Worm (Caenorhabditis elegans) whole organism, L3 larva: ENCODE results near the gene F09G8.5.

ENCODE experiments used
- R02D3.7 ChIP-seq: fragments of 150-350 bp; optimal IDR thresholded peaks from 2 replicates; lab custom pipeline; 2014; ENCODE audit warnings: missing biosample characterization, missing genetic modification characterization
- ZK546.5 ChIP-seq: sonication (generic microtip); optimal IDR thresholded peaks from 2 replicates; lab custom pipeline; 2017; ENCODE audit warnings: missing biosample characterization, missing genetic modification characterization
- aly-2 ChIP-seq: fragments of 150-350 bp; optimal IDR thresholded peaks from 2 replicates; lab custom pipeline; 2014; ENCODE audit warnings: missing biosample characterization, missing genetic modification characterization
- ama-1 ChIP-seq: fragments of 150-350 bp; optimal IDR thresholded peaks from 2 replicates; lab custom pipeline; 2018
- ceh-16 ChIP-seq: sonication (generic microtip); optimal IDR thresholded peaks from 2 replicates; lab custom pipeline; 2017; ENCODE audit warnings: missing biosample characterization, missing genetic modification characterization
- ceh-28 ChIP-seq: fragments of 150-350 bp; optimal IDR thresholded peaks from 2 replicates; lab custom pipeline; 2014; ENCODE audit warnings: missing biosample characterization, missing genetic modification reagents, missing genetic modification characterization
- ceh-82 ChIP-seq: fragments of 150-350 bp; optimal IDR thresholded peaks from 2 replicates; lab custom pipeline; 2014; ENCODE audit warnings: missing biosample characterization, missing genetic modification characterization
- egl-27 ChIP-seq: sonication (generic microtip); optimal IDR thresholded peaks from 4 replicates; lab custom pipeline; 2017; ENCODE audit warnings: missing biosample characterization, missing genetic modification reagents, missing genetic modification characterization
- egl-5 ChIP-seq: fragments of 150-350 bp; optimal IDR thresholded peaks from 2 replicates; lab custom pipeline; 2017; ENCODE audit warnings: missing biosample characterization, missing genetic modification reagents, missing genetic modification characterization, inconsistent platforms
- elt-1 ChIP-seq: fragments of 150-350 bp; optimal IDR thresholded peaks from 2 replicates; lab custom pipeline; 2014; ENCODE audit warnings: missing biosample characterization, missing genetic modification characterization
- elt-2 ChIP-seq: sonication (generic microtip); optimal IDR thresholded peaks from 2 replicates; lab custom pipeline; 2016; ENCODE audit warnings: missing genetic modification reagents, mild to moderate bottlenecking, missing genetic modification characterization, missing compliant biosample characterization
- elt-3 ChIP-seq, 3 experiments: fragments of 150-350 bp in 1 of 3; sonication (generic microtip) in 2 of 3; optimal IDR thresholded peaks; 2 replicates in 2 of 3; 4 replicates in 1 of 3; lab custom pipeline; 2014 to 2017; ENCODE audit warnings: missing biosample characterization in 3 of 3, missing genetic modification characterization in 3 of 3
- eor-1 ChIP-seq, 2 experiments: fragments of 150-350 bp; optimal IDR thresholded peaks; 2 replicates each; lab custom pipeline; 2014 to 2018; ENCODE audit warnings: missing biosample characterization in 2 of 2, missing genetic modification characterization in 2 of 2
- fkh-2 ChIP-seq: fragments of 150-350 bp; optimal IDR thresholded peaks from 2 replicates; lab custom pipeline; 2014; ENCODE audit warnings: missing biosample characterization, missing genetic modification reagents, missing genetic modification characterization
- fos-1 ChIP-seq: fragments of 150-350 bp; optimal IDR thresholded peaks from 2 replicates; lab custom pipeline; 2014; ENCODE audit warnings: missing biosample characterization, missing genetic modification characterization
- jun-1 ChIP-seq: fragments of 150-350 bp; optimal IDR thresholded peaks from 2 replicates; lab custom pipeline; 2014; ENCODE audit warnings: missing biosample characterization, missing genetic modification reagents, missing genetic modification characterization
- lin-15B ChIP-seq: fragments of 150-350 bp; optimal IDR thresholded peaks from 2 replicates; lab custom pipeline; 2014; ENCODE audit warnings: missing biosample characterization, missing genetic modification characterization
- lsy-12 ChIP-seq: sonication (generic microtip); optimal IDR thresholded peaks from 2 replicates; lab custom pipeline; 2016; ENCODE audit warnings: mild to moderate bottlenecking, missing genetic modification characterization, missing compliant biosample characterization
- mdl-1 ChIP-seq: fragments of 150-350 bp; optimal IDR thresholded peaks from 2 replicates; lab custom pipeline; 2014; ENCODE audit warnings: missing biosample characterization, missing genetic modification characterization
- mml-1 ChIP-seq: fragments of 150-350 bp; sonication (generic microtip); optimal IDR thresholded peaks from 3 replicates; lab custom pipeline; 2014; ENCODE audit warnings: missing biosample characterization, missing genetic modification characterization
- nfya-1 ChIP-seq: sonication (generic microtip); optimal IDR thresholded peaks from 2 replicates; lab custom pipeline; 2017; ENCODE audit warnings: missing genetic modification characterization, mild to moderate bottlenecking, missing compliant biosample characterization, antibody characterized with exemption, moderate library complexity; ENCODE audit not compliant: insufficient read depth
- nhr-12 ChIP-seq: fragments of 150-350 bp; optimal IDR thresholded peaks from 2 replicates; lab custom pipeline; 2014; ENCODE audit warnings: missing biosample characterization, missing genetic modification characterization
- nhr-23 ChIP-seq: fragments of 150-350 bp; optimal IDR thresholded peaks from 2 replicates; lab custom pipeline; 2014; ENCODE audit warnings: missing biosample characterization, missing genetic modification reagents, missing genetic modification characterization
- nhr-237 ChIP-seq: fragments of 150-350 bp; optimal IDR thresholded peaks from 2 replicates; lab custom pipeline; 2014; ENCODE audit warnings: missing biosample characterization, missing genetic modification characterization
- nhr-25 ChIP-seq: sonication (generic microtip); optimal IDR thresholded peaks from 2 replicates; lab custom pipeline; 2017; ENCODE audit warnings: missing biosample characterization, missing genetic modification characterization
- nhr-28 ChIP-seq: fragments of 150-350 bp; optimal IDR thresholded peaks from 2 replicates; lab custom pipeline; 2014; ENCODE audit warnings: missing biosample characterization, missing genetic modification characterization
- nhr-43 ChIP-seq: sonication (generic microtip); optimal IDR thresholded peaks from 2 replicates; lab custom pipeline; 2016; ENCODE audit warnings: mild to moderate bottlenecking, missing genetic modification characterization, missing compliant biosample characterization; ENCODE audit not compliant: poor library complexity, severe bottlenecking
- nhr-67 ChIP-seq: fragments of 150-350 bp; optimal IDR thresholded peaks from 2 replicates; lab custom pipeline; 2014; ENCODE audit warnings: missing biosample characterization, missing genetic modification characterization
- nhr-76 ChIP-seq: fragments of 150-350 bp; sonication (generic microtip); optimal IDR thresholded peaks from 5 replicates; lab custom pipeline; 2014; ENCODE audit warnings: missing biosample characterization, missing genetic modification characterization
- nhr-77 ChIP-seq: fragments of 150-350 bp; optimal IDR thresholded peaks from 2 replicates; lab custom pipeline; 2014; ENCODE audit warnings: missing biosample characterization, missing genetic modification characterization
- pha-4 ChIP-seq: fragments of 150-350 bp; optimal IDR thresholded peaks from 2 replicates; lab custom pipeline; 2014; ENCODE audit warnings: missing biosample characterization, missing genetic modification reagents, missing genetic modification characterization
- pqm-1 ChIP-seq: fragments of 150-350 bp; optimal IDR thresholded peaks from 2 replicates; lab custom pipeline; 2017; ENCODE audit warnings: missing biosample characterization, missing genetic modification characterization, inconsistent platforms
- sea-2 ChIP-seq: fragments of 150-350 bp; sonication (generic microtip); optimal IDR thresholded peaks from 4 replicates; lab custom pipeline; 2014; ENCODE audit warnings: missing biosample characterization, missing genetic modification reagents, missing genetic modification characterization
- skn-1 ChIP-seq: fragments of 150-350 bp; optimal IDR thresholded peaks from 2 replicates; lab custom pipeline; 2014; ENCODE audit warnings: missing biosample characterization, missing genetic modification characterization
- snpc-4 ChIP-seq: fragments of 150-350 bp; optimal IDR thresholded peaks from 2 replicates; lab custom pipeline; 2014; ENCODE audit warnings: missing biosample characterization, missing genetic modification characterization
- tbx-2 ChIP-seq: sonication (generic microtip); optimal IDR thresholded peaks from 2 replicates; lab custom pipeline; 2016; ENCODE audit warnings: mild to moderate bottlenecking, missing genetic modification characterization, missing compliant biosample characterization
- unc-39 ChIP-seq: sonication (generic microtip); optimal IDR thresholded peaks from 4 replicates; lab custom pipeline; 2017; ENCODE audit warnings: missing biosample characterization, missing genetic modification characterization
- unc-62 ChIP-seq: fragments of 150-350 bp; sonication (generic microtip); optimal IDR thresholded peaks from 4 replicates; lab custom pipeline; 2014; ENCODE audit warnings: missing biosample characterization, missing genetic modification reagents, missing genetic modification characterization
- zag-1 ChIP-seq: fragments of 150-350 bp; optimal IDR thresholded peaks from 2 replicates; lab custom pipeline; 2014; ENCODE audit warnings: missing biosample characterization, missing genetic modification characterization
- ztf-4 ChIP-seq: fragments of 150-350 bp; optimal IDR thresholded peaks from 2 replicates; lab custom pipeline; 2014; ENCODE audit warnings: missing biosample characterization, missing genetic modification characterization

F09G8.5 gene

ce11 chrIII:8235358-8235757 lies 19.4 kb upstream of the F09G8.5 start, which contains the start of gene C02F5.14:
C02F5.14 (minus strand) TSS chrIII:8235514.
- TF ChIP-seq nhr-23 (tag; lab: Kevin White, UChicago) (peak; percentile 4), egl-5 (no peak)

- no peak for TF ChIP-seq nhr-77 (tag; lab: Kevin White, UChicago)
- no peak for TF ChIP-seq ZK546.5 (tag; lab: Kevin White, UChicago)
- TF ChIP-seq unc-39 (tag; lab: Kevin White, UChicago), result no peak
- no peak for TF ChIP-seq zag-1 (tag; lab: Kevin White, UChicago)
- TF ChIP-seq nhr-43 (tag; lab: Kevin White, UChicago), result no peak
- no peak for TF ChIP-seq tbx-2 (tag; lab: Kevin White, UChicago)
- TF ChIP-seq skn-1 (tag; lab: Kevin White, UChicago), result no peak
- TF ChIP-seq fos-1 (tag; lab: Kevin White, UChicago), result no peak
- no peak for TF ChIP-seq nhr-76 (tag; lab: Kevin White, UChicago)
- no peak for TF ChIP-seq elt-1 (tag; lab: Kevin White, UChicago)
- TF ChIP-seq fkh-2 (tag; lab: Kevin White, UChicago), result no peak
- TF ChIP-seq ceh-82, result no peak
Observed at ce11 chrIII:8235880-8236279, 18.9 kb upstream of the F09G8.5 start, which contains the start of gene C02F5.5. C02F5.5 (plus strand) TSS chrIII:8236180.

ce11 chrIII:8237827-8238226 lies 16.9 kb upstream of the F09G8.5 start, which contains the start of gene tsp-2:
tsp-2 (minus strand) TSS chrIII:8237935.
- TF ChIP-seq aly-2 (tag; lab: Kevin White, UChicago) (no peak), mml-1 (no peak), pha-4 (tag; lab: Kevin White, UChicago) (peak; percentile 69), jun-1 (peak; percentile 49), pqm-1 (peak; percentile 86), elt-2 (tag; lab: Kevin White, UChicago) (peak; percentile 86)

- TF ChIP-seq elt-2 (tag; lab: Kevin White, UChicago) (peak; percentile 35), mdl-1 (no peak), pha-4 (tag; lab: Kevin White, UChicago) (peak; percentile 21), nhr-28 (tag; lab: Kevin White, UChicago) (no peak), ztf-4 (tag; lab: Kevin White, UChicago) (no peak), tbx-2 (tag; lab: Kevin White, UChicago) (no peak), nhr-237 (tag; lab: Kevin White, UChicago) (no peak), ama-1 (lab: Kevin White, UChicago) (no peak), ceh-28 (tag; lab: Kevin White, UChicago) (no peak), pqm-1 (peak; percentile 39), nhr-25 (tag; lab: Kevin White, UChicago) (no peak), sea-2 (no peak), ceh-82 (no peak), eor-1 (tag; optimal IDR thresholded peaks at IDR 0.05; lab: Kevin White, UChicago) (no peak)
- TF ChIP-seq, all 47 proteins: peak for 3
Observed at ce11 chrIII:8239325-8239724, 15.4 kb upstream of the F09G8.5 start, which contains the start of gene tsp-1. tsp-1 (minus strand) TSS chrIII:8239423.

- peak; percentile 57 for TF ChIP-seq elt-2 (tag; lab: Kevin White, UChicago)
- no peak for TF ChIP-seq R02D3.7
- TF ChIP-seq pqm-1, result peak; percentile 83
- TF ChIP-seq, all 47 proteins: peak for 2
Observed at ce11 chrIII:8240247-8240646, 14.5 kb upstream of the F09G8.5 start.

- TF ChIP-seq nfya-1 (tag; lab: Kevin White, UChicago), result no peak
- TF ChIP-seq ceh-28 (tag; lab: Kevin White, UChicago), result no peak
- TF ChIP-seq fkh-2 (tag; lab: Kevin White, UChicago), result no peak
- TF ChIP-seq nhr-28 (tag; lab: Kevin White, UChicago), result no peak
Observed at ce11 chrIII:8240948-8241347, 13.8 kb upstream of the F09G8.5 start.

- TF ChIP-seq skn-1 (tag; lab: Kevin White, UChicago), result no peak
- TF ChIP-seq nhr-237 (tag; lab: Kevin White, UChicago), result no peak
- no peak for TF ChIP-seq egl-27 (tag; lab: Kevin White, UChicago)
- no peak for TF ChIP-seq mml-1
- TF ChIP-seq ceh-82, result no peak
- no peak for TF ChIP-seq lin-15B
- no peak for TF ChIP-seq snpc-4
- no peak for TF ChIP-seq aly-2 (tag; lab: Kevin White, UChicago)
- no peak for TF ChIP-seq nhr-12 (tag; lab: Kevin White, UChicago)
- TF ChIP-seq ceh-16, result no peak
- peak; percentile 43 for TF ChIP-seq elt-2 (tag; lab: Kevin White, UChicago)
- TF ChIP-seq pqm-1, result peak; percentile 22
- TF ChIP-seq nhr-25 (tag; lab: Kevin White, UChicago), result peak; percentile 26
- TF ChIP-seq unc-62 (GFP tag; lab: Kevin White, UChicago), result no peak
- peak; percentile 4 for TF ChIP-seq lsy-12 (tag; lab: Kevin White, UChicago)
- no peak for TF ChIP-seq nhr-67 (tag; lab: Kevin White, UChicago)
- TF ChIP-seq egl-5, result no peak
- no peak for TF ChIP-seq nhr-28 (tag; lab: Kevin White, UChicago)
- no peak for TF ChIP-seq elt-1 (tag; lab: Kevin White, UChicago)
- no peak for TF ChIP-seq tbx-2 (tag; lab: Kevin White, UChicago)
- TF ChIP-seq elt-3 (tag; optimal IDR thresholded peaks at IDR 0.05; lab: Kevin White, UChicago), result no peak
Observed at ce11 chrIII:8242809-8243208, 12.0 kb upstream of the F09G8.5 start, which contains the start of gene C02F5.12. C02F5.12 (minus strand) TSS chrIII:8243029.
